Worm (Caenorhabditis elegans) whole organism, young adult: Measurements from ENCODE around the gene F35B3.7.

Experiments
- B0035.1 ChIP-seq: sonication (generic microtip); optimal IDR thresholded peaks from 2 replicates; lab custom pipeline; 2016; ENCODE audit warnings: missing genetic modification characterization, mild to moderate bottlenecking, missing compliant biosample characterization, missing genotype, missing genetic modification reagents
- F33H1.4 ChIP-seq: fragments of 200-800 bp; sonication (Bioruptor generic); IDR thresholded peaks from 2 replicates; pipeline ENCODE4 v1.3.6; 2022; ENCODE audit warnings: missing genetic modification reagents, missing genetic modification characterization, missing compliant biosample characterization
- F57A8.1 ChIP-seq: fragments of 200-800 bp; sonication (Bioruptor generic); optimal IDR thresholded peaks from 2 replicates; lab custom pipeline; 2018; ENCODE audit warnings: mild to moderate bottlenecking, missing genetic modification characterization, moderate library complexity, missing compliant biosample characterization
- Y56A3A.18 ChIP-seq: fragments of 200-800 bp; sonication (Bioruptor generic); IDR thresholded peaks from 2 replicates; pipeline ENCODE4 v1.3.6; 2022; ENCODE audit warnings: missing genetic modification reagents, missing genetic modification characterization, missing compliant biosample characterization
- ama-1 ChIP-seq, 3 experiments: fragments of 150-350 bp in 1 of 3; sonication (generic microtip) in 2 of 3; optimal IDR thresholded peaks; 2 replicates each; lab custom pipeline; 2014 to 2018; ENCODE audit warnings: missing biosample characterization in 2 of 3, missing genetic modification characterization in 2 of 3, missing genetic modification reagents in 2 of 3
- aptf-3 ChIP-seq: fragments of 200-800 bp; sonication (Bioruptor generic); IDR thresholded peaks from 2 replicates; pipeline ENCODE4 v1.3.6; 2022; ENCODE audit warnings: missing genetic modification characterization, missing compliant biosample characterization
- attf-3 ChIP-seq: fragments of 200-800 bp; sonication (Bioruptor generic); conservative IDR thresholded peaks from 2 replicates; pipeline ENCODE4 v1.3.6; 2022; ENCODE audit warnings: missing genetic modification reagents, missing genetic modification characterization, missing compliant biosample characterization
- bed-2 ChIP-seq: fragments of 200-800 bp; sonication (Bioruptor generic); IDR thresholded peaks from 2 replicates; pipeline ENCODE4 v1.3.6; 2022; ENCODE audit warnings: missing genetic modification reagents, missing genetic modification characterization, missing compliant biosample characterization
- cebp-2 ChIP-seq: fragments of 200-800 bp; sonication (Bioruptor generic); IDR thresholded peaks from 2 replicates; pipeline ENCODE4 v1.3.6; 2022; ENCODE audit warnings: missing genetic modification characterization, missing compliant biosample characterization
- chd-7 ChIP-seq: sonication (generic microtip); optimal IDR thresholded peaks from 2 replicates; lab custom pipeline; 2016; ENCODE audit warnings: mild to moderate bottlenecking, missing genetic modification characterization, moderate library complexity, missing compliant biosample characterization
- efl-1 ChIP-seq: fragments of 150-350 bp; optimal IDR thresholded peaks from 2 replicates; lab custom pipeline; 2014; ENCODE audit warnings: missing biosample characterization, missing genetic modification reagents, missing genetic modification characterization
- ekl-4 ChIP-seq: fragments of 200-800 bp; sonication (Bioruptor generic); IDR thresholded peaks from 2 replicates; pipeline ENCODE4 v1.3.6; 2022; ENCODE audit warnings: missing genetic modification reagents, missing genetic modification characterization, missing compliant biosample characterization
- hrde-1 ChIP-seq: sonication (generic microtip); optimal IDR thresholded peaks from 2 replicates; lab custom pipeline; 2016; ENCODE audit warnings: missing genetic modification characterization, mild to moderate bottlenecking, missing compliant biosample characterization, moderate library complexity, missing genotype, missing genetic modification reagents, borderline replicate concordance
- let-526 ChIP-seq: fragments of 200-800 bp; sonication (Bioruptor generic); IDR thresholded peaks from 2 replicates; pipeline ENCODE4 v1.3.6; 2022; ENCODE audit warnings: missing genetic modification reagents, missing genetic modification characterization, missing compliant biosample characterization
- lir-1 ChIP-seq: fragments of 200-800 bp; sonication (Bioruptor generic); conservative IDR thresholded peaks from 2 replicates; pipeline ENCODE4 v1.3.6; 2022; ENCODE audit warnings: missing genetic modification reagents, missing genetic modification characterization, missing compliant biosample characterization
- nhr-179 ChIP-seq: sonication (generic microtip); optimal IDR thresholded peaks from 2 replicates; lab custom pipeline; 2016; ENCODE audit warnings: mild to moderate bottlenecking, missing genetic modification characterization, missing compliant biosample characterization
- nhr-90 ChIP-seq: sonication (generic microtip); optimal IDR thresholded peaks from 2 replicates; lab custom pipeline; 2016; ENCODE audit warnings: missing genotype, mild to moderate bottlenecking, missing genetic modification characterization, missing compliant biosample characterization
- pha-4 ChIP-seq: fragments of 150-350 bp; sonication (generic microtip); optimal IDR thresholded peaks from 2 replicates; lab custom pipeline; 2014; ENCODE audit warnings: missing biosample characterization, missing genetic modification reagents, missing genetic modification characterization
- rcor-1 ChIP-seq: fragments of 200-800 bp; sonication (Bioruptor generic); IDR thresholded peaks from 2 replicates; pipeline ENCODE4 v1.3.6; 2022; ENCODE audit warnings: missing genetic modification reagents, missing genetic modification characterization, missing compliant biosample characterization
- somi-1 ChIP-seq: fragments of 200-800 bp; sonication (Bioruptor generic); optimal IDR thresholded peaks from 2 replicates; lab custom pipeline; 2018; ENCODE audit warnings: mild to moderate bottlenecking, missing genetic modification characterization, missing compliant biosample characterization
- tbx-9 ChIP-seq: sonication (generic microtip); optimal IDR thresholded peaks from 2 replicates; lab custom pipeline; 2016; ENCODE audit warnings: borderline replicate concordance, missing genetic modification characterization, inconsistent platforms, missing compliant biosample characterization
- unc-130 ChIP-seq: sonication (generic microtip); optimal IDR thresholded peaks from 2 replicates; lab custom pipeline; 2016; ENCODE audit warnings: missing genetic modification reagents, missing genetic modification characterization, missing compliant biosample characterization
- zim-3 ChIP-seq: sonication (generic microtip); optimal IDR thresholded peaks from 2 replicates; lab custom pipeline; 2017; ENCODE audit warnings: mild to moderate bottlenecking, missing genetic modification characterization, moderate library complexity, missing compliant biosample characterization
- ztf-22 ChIP-seq: fragments of 200-800 bp; sonication (Bioruptor generic); optimal IDR thresholded peaks from 2 replicates; lab custom pipeline; 2018; ENCODE audit warnings: mild to moderate bottlenecking, missing genetic modification characterization, moderate library complexity, missing compliant biosample characterization
- ztf-6 ChIP-seq: fragments of 200-800 bp; sonication (Bioruptor generic); IDR thresholded peaks from 2 replicates; pipeline ENCODE4 v1.3.6; 2022; ENCODE audit warnings: missing genetic modification reagents, missing genetic modification characterization, missing compliant biosample characterization

The F35B3.7 gene

DNA sequence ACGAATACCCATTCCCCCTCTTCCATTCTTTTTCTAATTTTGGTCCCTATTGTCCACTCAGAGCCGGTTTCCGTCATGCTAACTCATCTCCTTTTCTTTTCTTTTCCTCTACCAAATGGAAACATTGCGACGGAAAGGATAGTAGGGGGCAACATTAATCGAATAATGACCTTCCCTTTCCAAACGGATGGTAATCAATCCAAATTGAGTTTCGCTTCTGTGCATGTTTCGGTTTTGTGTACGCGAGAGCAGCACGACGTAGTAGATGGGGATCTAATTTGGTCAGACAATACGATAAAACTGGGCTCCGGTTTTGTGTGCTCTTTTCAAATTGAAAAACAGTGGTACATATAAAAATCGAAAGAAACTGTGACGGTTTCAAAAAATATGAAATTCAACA lies 51.4 kb downstream of the F35B3.7 start:
- TF ChIP-seq F57A8.1 (no peak), F33H1.4 (GFP tag; lab: Robert Waterston, UW) (no peak), somi-1 (GFP tag; lab: Kevin White, UChicago) (no peak), pha-4 (no peak), hrde-1 (tag; lab: Kevin White, UChicago) (no peak), nhr-90 (tag; lab: Kevin White, UChicago) (no peak), chd-7 (tag; lab: Kevin White, UChicago) (no peak), tbx-9 (tag; lab: Kevin White, UChicago) (no peak), Y56A3A.18 (GFP tag; lab: Robert Waterston, UW) (no peak), attf-3 (no peak), ekl-4 (GFP tag; lab: Robert Waterston, UW) (no peak), aptf-3 (GFP tag; lab: Robert Waterston, UW) (no peak)

DNA sequence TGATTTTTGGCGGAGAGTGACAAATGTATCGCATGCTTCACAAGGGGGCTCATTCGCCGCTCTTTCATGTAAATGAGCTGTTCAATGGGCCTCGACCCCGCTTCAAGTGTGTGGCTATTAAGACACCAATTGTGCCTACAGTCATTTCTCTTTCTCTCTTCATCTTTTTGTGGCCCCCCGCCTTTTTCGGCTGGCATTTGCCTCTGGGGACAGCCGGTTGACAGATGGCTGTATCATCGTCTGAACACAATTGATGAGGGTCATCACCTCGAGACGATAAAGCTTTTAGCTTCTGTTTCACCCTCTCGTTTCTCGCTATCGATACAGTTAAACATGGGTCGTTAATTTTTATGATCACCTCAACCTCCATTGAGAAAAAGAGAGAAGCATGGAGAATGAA lies 54.5 kb downstream of the F35B3.7 start:
- TF ChIP-seq bed-2 (GFP tag; lab: Robert Waterston, UW) (no peak), efl-1 (no peak), rcor-1 (GFP tag; lab: Robert Waterston, UW) (no peak), ztf-6 (GFP tag; lab: Robert Waterston, UW) (no peak), zim-3 (no peak), let-526 (GFP tag; lab: Robert Waterston, UW) (no peak), cebp-2 (GFP tag; lab: Robert Waterston, UW) (no peak), ztf-22 (GFP tag; lab: Kevin White, UChicago) (no peak), unc-130 (GFP tag; lab: Kevin White, UChicago) (no peak), nhr-179 (tag; lab: Kevin White, UChicago) (no peak), lir-1 (no peak), ama-1 (optimal IDR thresholded peaks at IDR 0.05; lab: Kevin White, UChicago) (no peak), ama-1 (GFP tag; optimal IDR thresholded peaks at IDR 0.05; lab: Kevin White, UChicago) (no peak), B0035.1 (tag; lab: Kevin White, UChicago) (no peak)
